Fruit fly (Drosophila melanogaster) ovary, adult (tissue): ENCODE measurements around the gene sle.
"Not testable (repeated sequence)": the region's sequence is repeated elsewhere in the genome, so short reads cannot be mapped to it uniquely, and the experiment has no call there.

ENCODE experiments used
- CG17801 ChIP-seq: fragments of 200-800 bp; optimal IDR thresholded peaks from 2 replicates; lab custom pipeline; 2019; ENCODE audit warnings: missing biosample characterization, mild to moderate bottlenecking, missing genetic modification characterization, moderate library complexity; ENCODE audit not compliant: partially characterized antibody

Gene sle

dm6 chr3R:10332823-10333263, at the start of gene sle:
Gene sle (plus strand): TSS chr3R:10333115.
- peak; percentile 57 for TF ChIP-seq CG17801

dm6 chr3R:10284169-10284568, 48.7 kb upstream of the sle start:
- no peak for TF ChIP-seq CG17801

- peak; percentile 72 for TF ChIP-seq CG17801
These were observed 21.7 kb upstream of the sle start, which contains the start of gene CG6293 for dm6 chr3R:10311076-10311744. Gene CG6293 (minus strand): TSS chr3R:10311613.

- peak; percentile 30 for TF ChIP-seq CG17801
These were observed 21.2 kb upstream of the sle start for dm6 chr3R:10311745-10312088.

dm6 chr3R:10330734-10331642, 1.9 kb upstream of the sle start, which contains the start of the genes Bruce and CG12818:
Gene Bruce (minus strand): TSS chr3R:10331353.
Gene CG12818 (plus strand): TSS chr3R:10331581.
- TF ChIP-seq CG17801: peak; percentile 35

- not testable (repeated sequence) for TF ChIP-seq CG17801
These were observed 5.1 kb downstream of the sle start, which contains the start of gene CG12592 for dm6 chr3R:10338042-10338441. Gene CG12592 (plus strand): TSS chr3R:10338342.

- not testable (repeated sequence) for TF ChIP-seq CG17801
These were observed 7.7 kb downstream of the sle start, which contains the start of gene CG18545 for dm6 chr3R:10340649-10341048. Gene CG18545 (plus strand): TSS chr3R:10340949.

- TF ChIP-seq CG17801: not testable (repeated sequence)
These were observed 15.5 kb downstream of the sle start, which contains the start of gene CG31406 for dm6 chr3R:10348461-10348860. Gene CG31406 (plus strand): TSS chr3R:10348761.

dm6 chr3R:10349987-10350386, 17.1 kb downstream of the sle start, which contains the start of gene jumu:
Gene jumu (plus strand): TSS chr3R:10350182.
- TF ChIP-seq CG17801: no peak

- TF ChIP-seq CG17801: peak; percentile 85
These were observed 18.1 kb downstream of the sle start for dm6 chr3R:10350741-10351629.

- peak; percentile 96 for TF ChIP-seq CG17801
These were observed 19.1 kb downstream of the sle start for dm6 chr3R:10351960-10352458.

dm6 chr3R:10352844-10353243, 19.9 kb downstream of the sle start:
- TF ChIP-seq CG17801: no peak

- TF ChIP-seq CG17801: no peak
These were observed 21.2 kb downstream of the sle start for dm6 chr3R:10353932-10354703.

- no peak for TF ChIP-seq CG17801
These were observed 23.1 kb downstream of the sle start for dm6 chr3R:10355840-10356562.
